Fruit fly (Drosophila melanogaster): ENCODE measurements around the gene CG11779.

Gene CG11779

DNA sequence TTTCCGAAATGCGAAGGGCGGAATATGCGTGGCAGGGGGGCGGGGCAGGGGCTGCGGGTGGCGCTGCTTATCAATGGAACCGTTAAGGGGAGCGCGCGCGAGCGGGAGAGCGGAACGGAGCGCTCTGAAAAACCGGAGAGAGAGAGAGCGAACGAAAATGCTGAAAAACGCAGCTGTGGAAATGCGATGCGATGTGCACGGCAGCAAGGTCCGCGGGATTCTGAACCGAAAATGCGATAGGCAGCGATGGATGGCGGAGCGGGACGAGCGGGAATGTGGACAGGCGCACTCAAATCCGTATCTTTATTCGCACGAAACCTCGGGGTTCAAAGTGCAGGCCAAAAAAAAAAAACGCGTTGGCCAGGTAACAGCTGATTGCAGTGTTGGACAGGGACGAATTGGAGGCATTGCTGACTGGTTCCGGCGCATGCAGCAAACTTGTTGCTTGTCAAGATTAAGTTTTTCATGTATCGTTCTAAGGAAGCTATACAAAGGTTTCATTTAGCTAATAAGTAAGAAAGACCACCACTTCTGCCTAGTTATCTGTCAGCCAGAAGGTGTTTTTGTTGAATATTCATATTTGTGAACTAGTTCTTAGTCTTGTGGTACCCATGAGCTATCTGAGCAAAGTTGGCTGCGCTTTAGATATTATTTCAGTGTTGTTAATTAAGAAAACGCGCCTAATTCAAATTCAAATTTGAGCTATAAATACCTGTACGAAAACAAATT, 12.0 kb downstream of the CG11779 start, which contains the start of gene Ppcs (continued):
- peak; percentile 39 for TF ChIP-seq slp2 (GFP tag; optimal IDR thresholded peaks at IDR 0.05)
- no peak for TF ChIP-seq Nf-YA (GFP tag; IDR thresholded peaks at IDR 0.05)
- no peak for TF ChIP-seq lov (optimal IDR thresholded peaks at IDR 0.05)
- TF ChIP-seq lov (GFP tag; IDR thresholded peaks at IDR 0.05), result no peak
- no peak for TF ChIP-seq CG8359 (GFP tag; optimal IDR thresholded peaks at IDR 0.05; ENCODE audit: borderline replicate concordance)
- no peak for TF ChIP-seq disco-r (GFP tag; optimal IDR thresholded peaks at IDR 0.05)
- TF ChIP-seq CG18476 (GFP tag; optimal IDR thresholded peaks at IDR 0.05), result peak; percentile 58
- TF ChIP-seq unc-4 (GFP tag; IDR thresholded peaks at IDR 0.05; ENCODE audit: partially characterized antibody), result peak; percentile 54
- TF ChIP-seq NFAT (GFP tag; IDR thresholded peaks at IDR 0.05), result 0 out of 2 replicates have a peak, but pooled peaks have one; percentile 2
- peak; percentile 58; the same call in 1 of the 2 replicates for TF ChIP-seq chm (GFP tag; IDR thresholded peaks at IDR 0.05)
- peak; percentile 30 for TF ChIP-seq odd (GFP tag; optimal IDR thresholded peaks at IDR 0.05)
- peak; percentile 88 for TF ChIP-seq Max (GFP tag; optimal IDR thresholded peaks at IDR 0.05)
- peak; percentile 50 for TF ChIP-seq HLHmδ (GFP tag; optimal IDR thresholded peaks at IDR 0.05)
- TF ChIP-seq CG4820 (GFP tag; optimal IDR thresholded peaks at IDR 0.05), result peak; percentile 32
- TF ChIP-seq hbn (GFP tag; IDR thresholded peaks at IDR 0.05; ENCODE audit: partially characterized antibody), result peak; percentile 49; the same call in 1 of the 2 replicates
- no peak for TF ChIP-seq cas (GFP tag; IDR thresholded peaks at IDR 0.05)
- no peak for TF ChIP-seq so (GFP tag; IDR thresholded peaks at IDR 0.05)
- no peak for TF ChIP-seq sima (GFP tag; optimal IDR thresholded peaks at IDR 0.05)
- TF ChIP-seq hth (optimal IDR thresholded peaks at IDR 0.05), result no peak
- TF ChIP-seq sqz (GFP tag; optimal IDR thresholded peaks at IDR 0.05), result peak; percentile 99
- TF ChIP-seq NC2β (GFP tag; optimal IDR thresholded peaks at IDR 0.05), result peak; percentile 50
- peak; percentile 73 for TF ChIP-seq HmgD (GFP tag; optimal IDR thresholded peaks at IDR 0.05)
- peak; percentile 73 for TF ChIP-seq HLH54F (GFP tag; optimal IDR thresholded peaks at IDR 0.05)
- peak; percentile 54 for TF ChIP-seq grau (tag; optimal IDR thresholded peaks at IDR 0.05)
- TF ChIP-seq zfh1 (GFP tag; IDR thresholded peaks at IDR 0.05), result 0 out of 3 replicates have a peak, but pooled peaks have one; percentile 7
- TF ChIP-seq CG3163 (GFP tag; optimal IDR thresholded peaks at IDR 0.05), result peak; percentile 57
- peak; percentile 34 for TF ChIP-seq CG16815 (GFP tag; optimal IDR thresholded peaks at IDR 0.05)
- TF ChIP-seq mirr (GFP tag; optimal IDR thresholded peaks at IDR 0.05), result peak; percentile 13
- TF ChIP-seq Six4 (GFP tag; optimal IDR thresholded peaks at IDR 0.05), result peak; percentile 42
- TF ChIP-seq usp (GFP tag; optimal IDR thresholded peaks at IDR 0.05), result no peak
- no peak for TF ChIP-seq schlank (tag; optimal IDR thresholded peaks at IDR 0.05)
- peak; percentile 54 for TF ChIP-seq caup (GFP tag; optimal IDR thresholded peaks at IDR 0.05; ENCODE audit: severe bottlenecking)
- TF ChIP-seq pnt (GFP tag; optimal IDR thresholded peaks at IDR 0.05), result no peak
- peak; percentile 46 for TF ChIP-seq Xbp1 (GFP tag; optimal IDR thresholded peaks at IDR 0.05)
- TF ChIP-seq shn (GFP tag; optimal IDR thresholded peaks at IDR 0.05), result peak; percentile 70
- TF ChIP-seq CG6254 (GFP tag; optimal IDR thresholded peaks at IDR 0.05), result peak; percentile 57
- peak; percentile 25 for TF ChIP-seq NC2α (GFP tag; optimal IDR thresholded peaks at IDR 0.05)
- TF ChIP-seq D19A (tag; optimal IDR thresholded peaks at IDR 0.05), result no peak
- TF ChIP-seq Hr39 (optimal IDR thresholded peaks at IDR 0.05), result no peak
- peak; percentile 34 for TF ChIP-seq CG2875 (GFP tag; optimal IDR thresholded peaks at IDR 0.05)
- TF ChIP-seq Sin3A (optimal IDR thresholded peaks at IDR 0.05), result peak; percentile 78
- peak; percentile 69 for TF ChIP-seq nau (GFP tag; optimal IDR thresholded peaks at IDR 0.05)
- TF ChIP-seq CG15073 (GFP tag; optimal IDR thresholded peaks at IDR 0.05), result no peak
- TF ChIP-seq danr (GFP tag; IDR thresholded peaks at IDR 0.05), result no peak
- TF ChIP-seq sd (tag; optimal IDR thresholded peaks at IDR 0.05), result peak; percentile 51
- TF ChIP-seq NK7.1 (GFP tag; optimal IDR thresholded peaks at IDR 0.05), result peak; percentile 50
- peak; percentile 20 for TF ChIP-seq CG1529 (GFP tag; optimal IDR thresholded peaks at IDR 0.05)
- TF ChIP-seq prd (optimal IDR thresholded peaks at IDR 0.05), result no peak
- TF ChIP-seq prd (GFP tag; IDR thresholded peaks at IDR 0.05), result 0 out of 3 replicates have a peak, but pooled peaks have one; percentile 33
- TF ChIP-seq ems (GFP tag; optimal IDR thresholded peaks at IDR 0.05), result peak; percentile 48
- no peak for TF ChIP-seq tap (tag; optimal IDR thresholded peaks at IDR 0.05)

Data from whole organism, embryonic.